Worm (Caenorhabditis elegans) whole organism, L1 larva: ENCODE data around the gene uig-1.

ENCODE experiments used
- C16A3.4 ChIP-seq: fragments of 150-350 bp; optimal IDR thresholded peaks from 2 replicates; lab custom pipeline; 2014; ENCODE audit warnings: missing biosample characterization, missing genetic modification characterization
- F16B12.6 ChIP-seq: fragments of 150-350 bp; optimal IDR thresholded peaks from 2 replicates; lab custom pipeline; 2014; ENCODE audit warnings: missing biosample characterization, missing genetic modification characterization
- blmp-1 ChIP-seq: fragments of 150-350 bp; optimal IDR thresholded peaks from 2 replicates; lab custom pipeline; 2014; ENCODE audit warnings: missing biosample characterization, missing genetic modification characterization
- ceh-63 ChIP-seq: fragments of 200-800 bp; sonication (Bioruptor generic); optimal IDR thresholded peaks from 2 replicates; lab custom pipeline; 2018; ENCODE audit warnings: mild to moderate bottlenecking, missing genetic modification characterization, missing compliant biosample characterization
- ceh-88 ChIP-seq: fragments of 200-800 bp; sonication (Bioruptor generic); IDR thresholded peaks from 2 replicates; pipeline ENCODE4 v1.3.6; 2022; ENCODE audit warnings: missing genetic modification characterization, missing compliant biosample characterization
- dsc-1 ChIP-seq: sonication (generic microtip); optimal IDR thresholded peaks from 2 replicates; lab custom pipeline; 2016; ENCODE audit warnings: mild to moderate bottlenecking, missing genetic modification characterization, missing compliant biosample characterization
- efl-1 ChIP-seq, 4 experiments: fragments of 150-350 bp; optimal IDR thresholded peaks in 3 of 4; peaks in 1 of 4; 1 replicate in 1 of 4; 2 replicates in 3 of 4; lab custom pipeline; 2014; ENCODE audit warnings: missing biosample characterization in 2 of 4, missing genetic modification characterization in 2 of 4, missing genetic modification reagents in 2 of 4
- efl-3 ChIP-seq: fragments of 200-800 bp; sonication (Bioruptor generic); optimal IDR thresholded peaks from 2 replicates; lab custom pipeline; 2018; ENCODE audit warnings: mild to moderate bottlenecking, missing genetic modification characterization, missing compliant biosample characterization
- elt-2 ChIP-seq: sonication (generic microtip); optimal IDR thresholded peaks from 2 replicates; lab custom pipeline; 2016; ENCODE audit warnings: missing genetic modification characterization, mild to moderate bottlenecking, inconsistent platforms, missing compliant biosample characterization, missing genetic modification reagents
- elt-3 ChIP-seq, 6 experiments: fragments of 150-350 bp in 1 of 6; sonication (generic microtip); optimal IDR thresholded peaks; 2 replicates each; lab custom pipeline; 2017 to 2018; ENCODE audit warnings: missing biosample characterization in 6 of 6, missing genetic modification characterization in 6 of 6, inconsistent platforms in 1 of 6
- fos-1 ChIP-seq: fragments of 150-350 bp; optimal IDR thresholded peaks from 2 replicates; lab custom pipeline; 2014; ENCODE audit warnings: missing biosample characterization, missing genetic modification characterization
- grh-1 ChIP-seq: fragments of 200-800 bp; sonication (Bioruptor generic); IDR thresholded peaks from 2 replicates; pipeline ENCODE4 v1.3.6; 2022; ENCODE audit warnings: missing genetic modification reagents, missing genetic modification characterization, missing compliant biosample characterization
- hlh-17 ChIP-seq: fragments of 200-800 bp; sonication (Bioruptor generic); optimal IDR thresholded peaks from 2 replicates; lab custom pipeline; 2018; ENCODE audit warnings: missing genetic modification characterization, mild to moderate bottlenecking, missing compliant biosample characterization, moderate library complexity, borderline replicate concordance
- hlh-4 ChIP-seq: sonication (generic microtip); optimal IDR thresholded peaks from 2 replicates; lab custom pipeline; 2016; ENCODE audit warnings: mild to moderate bottlenecking, missing genetic modification characterization, missing compliant biosample characterization
- hpl-2 ChIP-seq: fragments of 150-350 bp; optimal IDR thresholded peaks from 2 replicates; lab custom pipeline; 2014; ENCODE audit warnings: missing biosample characterization, missing genetic modification reagents, missing genetic modification characterization
- isw-1 ChIP-seq: fragments of 200-800 bp; sonication (Bioruptor generic); IDR thresholded peaks from 2 replicates; pipeline ENCODE4 v1.3.6; 2022; ENCODE audit warnings: missing genetic modification characterization, missing compliant biosample characterization
- jun-1 ChIP-seq: fragments of 150-350 bp; optimal IDR thresholded peaks from 2 replicates; lab custom pipeline; 2014; ENCODE audit warnings: missing biosample characterization, missing genetic modification reagents, missing genetic modification characterization
- lin-14 ChIP-seq: fragments of 200-800 bp; sonication (Bioruptor generic); optimal IDR thresholded peaks from 2 replicates; lab custom pipeline; 2018; ENCODE audit warnings: mild to moderate bottlenecking, missing genetic modification characterization, moderate library complexity, missing compliant biosample characterization
- lin-39 ChIP-seq: fragments of 150-350 bp; optimal IDR thresholded peaks from 2 replicates; lab custom pipeline; 2014; ENCODE audit warnings: missing biosample characterization, missing genetic modification reagents, missing genetic modification characterization
- lir-3 ChIP-seq: sonication (generic microtip); optimal IDR thresholded peaks from 2 replicates; lab custom pipeline; 2016; ENCODE audit warnings: mild to moderate bottlenecking, missing genetic modification characterization, moderate library complexity, missing compliant biosample characterization; ENCODE audit not compliant: poor library complexity
- mab-9 ChIP-seq: fragments of 200-800 bp; sonication (Bioruptor generic); IDR thresholded peaks from 2 replicates; pipeline ENCODE4 v1.3.6; 2022; ENCODE audit warnings: missing genetic modification reagents, missing genetic modification characterization, missing compliant biosample characterization
- mdl-1 ChIP-seq, 2 experiments: fragments of 150-350 bp; optimal IDR thresholded peaks; 2 replicates each; lab custom pipeline; 2014 to 2017; ENCODE audit warnings: missing biosample characterization in 2 of 2, missing genetic modification characterization in 2 of 2, inconsistent platforms in 1 of 2
- mef-2 ChIP-seq: fragments of 150-350 bp; optimal IDR thresholded peaks from 2 replicates; lab custom pipeline; 2014; ENCODE audit warnings: missing biosample characterization, missing genetic modification characterization
- nhr-20 ChIP-seq: sonication (generic microtip); optimal IDR thresholded peaks from 2 replicates; lab custom pipeline; 2016; ENCODE audit warnings: mild to moderate bottlenecking, missing genetic modification characterization, missing compliant biosample characterization
- nhr-47 ChIP-seq: sonication (generic microtip); optimal IDR thresholded peaks from 2 replicates; lab custom pipeline; 2016; ENCODE audit warnings: mild to moderate bottlenecking, missing genetic modification characterization, moderate library complexity, missing compliant biosample characterization
- nhr-71 ChIP-seq: sonication (generic microtip); optimal IDR thresholded peaks from 2 replicates; lab custom pipeline; 2016; ENCODE audit warnings: mild to moderate bottlenecking, missing genetic modification characterization, moderate library complexity, missing compliant biosample characterization
- nhr-76 ChIP-seq: sonication (generic microtip); optimal IDR thresholded peaks from 2 replicates; lab custom pipeline; 2017; ENCODE audit warnings: missing biosample characterization, missing genetic modification characterization
- nhr-90 ChIP-seq: sonication (generic microtip); optimal IDR thresholded peaks from 2 replicates; lab custom pipeline; 2016; ENCODE audit warnings: mild to moderate bottlenecking, missing genetic modification characterization, missing compliant biosample characterization; ENCODE audit not compliant: poor library complexity
- pag-3 ChIP-seq: sonication (generic microtip); optimal IDR thresholded peaks from 2 replicates; lab custom pipeline; 2017; ENCODE audit warnings: missing genetic modification characterization, mild to moderate bottlenecking, missing compliant biosample characterization, antibody characterized with exemption, borderline replicate concordance; ENCODE audit not compliant: insufficient read depth
- pax-3 ChIP-seq: fragments of 200-800 bp; sonication (Bioruptor generic); optimal IDR thresholded peaks from 2 replicates; lab custom pipeline; 2018; ENCODE audit warnings: mild to moderate bottlenecking, missing genetic modification characterization, moderate library complexity, missing compliant biosample characterization
- rnt-1 ChIP-seq: sonication (generic microtip); optimal IDR thresholded peaks from 2 replicates; lab custom pipeline; 2016; ENCODE audit warnings: mild to moderate bottlenecking, missing genetic modification characterization, moderate library complexity, missing compliant biosample characterization
- skn-1 ChIP-seq: fragments of 150-350 bp; optimal IDR thresholded peaks from 2 replicates; lab custom pipeline; 2014; ENCODE audit warnings: missing biosample characterization, missing genetic modification characterization
- snpc-4 ChIP-seq: fragments of 150-350 bp; optimal IDR thresholded peaks from 2 replicates; lab custom pipeline; 2014; ENCODE audit warnings: missing biosample characterization, missing genetic modification characterization
- sox-4 ChIP-seq: sonication (generic microtip); optimal IDR thresholded peaks from 2 replicates; lab custom pipeline; 2016; ENCODE audit warnings: missing genetic modification characterization, missing compliant biosample characterization
- unc-130 ChIP-seq: fragments of 150-350 bp; optimal IDR thresholded peaks from 2 replicates; lab custom pipeline; 2017; ENCODE audit warnings: missing biosample characterization, missing genetic modification characterization, inconsistent platforms
- unc-30 ChIP-seq: sonication (generic microtip); optimal IDR thresholded peaks from 2 replicates; lab custom pipeline; 2017; ENCODE audit warnings: missing biosample characterization, missing genetic modification characterization
- xbp-1 ChIP-seq: sonication (generic microtip); optimal IDR thresholded peaks from 2 replicates; lab custom pipeline; 2016; ENCODE audit warnings: missing genetic modification characterization, missing compliant biosample characterization

uig-1 gene

ce11 chrV:13308616-13309015 lies 12.8 kb upstream of the uig-1 start, which contains the start of gene C50B6.1 (continued):
- TF ChIP-seq nhr-90 (tag; lab: Kevin White, UChicago) (no peak), pag-3 (tag; lab: Kevin White, UChicago) (no peak), lir-3 (tag; lab: Kevin White, UChicago) (no peak)

- TF ChIP-seq elt-2 (peak; percentile 72), isw-1 (no peak), mdl-1 (tag; optimal IDR thresholded peaks at IDR 0.05; lab: Kevin White, UChicago) (no peak), hpl-2 (no peak)
Observed at ce11 chrV:13304663-13305188, 8.9 kb upstream of the uig-1 start, which contains the start of gene C26E1.2. Gene C26E1.2, plus strand, starts transcription at chrV:13305138.

- TF ChIP-seq elt-3 (tag; optimal IDR thresholded peaks at IDR 0.05; lab: Kevin White, UChicago) = peak in 1 of 6 experiments; percentile 13
- TF ChIP-seq pax-3 (tag; lab: Kevin White, UChicago) = peak; percentile 2
- TF ChIP-seq blmp-1 (tag; lab: Kevin White, UChicago) = peak; percentile 38
- no peak for TF ChIP-seq hlh-17 (GFP tag; lab: Kevin White, UChicago)
Observed at ce11 chrV:13301443-13301842, 5.7 kb upstream of the uig-1 start, which contains the start of gene ceh-79. Gene ceh-79, plus strand, starts transcription at chrV:13301833.

ce11 chrV:13300492-13300891 lies 4.7 kb upstream of the uig-1 start:
- TF ChIP-seq lin-14 (GFP tag; lab: Kevin White, UChicago) = peak; percentile 36
- TF ChIP-seq snpc-4 (tag; lab: Kevin White, UChicago) = no peak

- TF ChIP-seq fos-1 (no peak), efl-1 (optimal IDR thresholded peaks at IDR 0.05; lab: Kevin White, UChicago) (no peak), efl-1 (GFP tag; optimal IDR thresholded peaks at IDR 0.05 in 1 of 2; lab: Kevin White, UChicago) (peak in 1 of 2 experiments; percentile 65), pax-3 (tag; lab: Kevin White, UChicago) (peak; percentile 60)
Observed at ce11 chrV:13299398-13299797, 3.6 kb upstream of the uig-1 start.

ce11 chrV:13298706-13299105 lies 2.9 kb upstream of the uig-1 start:
- TF ChIP-seq nhr-47 = no peak
- no peak for TF ChIP-seq nhr-76 (tag; lab: Kevin White, UChicago)
- TF ChIP-seq lin-14 (GFP tag; lab: Kevin White, UChicago) = peak; percentile 37
- TF ChIP-seq nhr-71 = peak; percentile 11
- TF ChIP-seq efl-3 = no peak
- TF ChIP-seq dsc-1 (tag; lab: Kevin White, UChicago) = no peak
- TF ChIP-seq xbp-1 (tag; lab: Kevin White, UChicago) = no peak
- TF ChIP-seq C16A3.4 (tag; lab: Kevin White, UChicago) = no peak
- TF ChIP-seq rnt-1 (tag; lab: Kevin White, UChicago) = peak; percentile 2
- TF ChIP-seq, all 84 proteins: peak for 3

ce11 chrV:13297220-13297619 lies 1.4 kb upstream of the uig-1 start, which contains the start of gene C26E1.1:
Gene C26E1.1, plus strand, starts transcription at chrV:13297520.
- TF ChIP-seq ceh-63 (GFP tag; lab: Kevin White, UChicago) (no peak), skn-1 (tag; lab: Kevin White, UChicago) (no peak), ceh-88 (no peak), nhr-71 (no peak), jun-1 (tag; lab: Kevin White, UChicago) (no peak), efl-1 (optimal IDR thresholded peaks at IDR 0.05; lab: Kevin White, UChicago) (no peak), efl-1 (GFP tag; optimal IDR thresholded peaks at IDR 0.05 in 1 of 2; lab: Kevin White, UChicago) (no peak), F16B12.6 (tag; lab: Kevin White, UChicago) (no peak), lir-3 (tag; lab: Kevin White, UChicago) (no peak), nhr-47 (no peak), mab-9 (GFP tag; lab: Robert Waterston, UW) (no peak), hlh-4 (tag; lab: Kevin White, UChicago) (no peak), sox-4 (tag; lab: Kevin White, UChicago) (no peak), grh-1 (GFP tag; lab: Robert Waterston, UW) (no peak), nhr-20 (tag; lab: Kevin White, UChicago) (no peak), unc-30 (tag; lab: Kevin White, UChicago) (no peak), mef-2 (no peak), lin-39 (tag; lab: Kevin White, UChicago) (no peak), unc-130 (tag; lab: Kevin White, UChicago) (no peak)
- TF ChIP-seq, all 84 proteins: peak for 0
